Worm (Caenorhabditis elegans): ENCODE measurements around the gene F53C3.6.

- TF ChIP-seq him-1 (tag; optimal IDR thresholded peaks at IDR 0.05) = no peak
- no peak for TF ChIP-seq dao-5 (tag; optimal IDR thresholded peaks at IDR 0.05)
- no peak for TF ChIP-seq W03F9.2 (tag; optimal IDR thresholded peaks at IDR 0.05)
These were observed 18.0 kb upstream of the F53C3.6 start, which contains the start of gene nhr-166 for ce11 chrII:3879945-3880344.

All from whole organism, L4/young adult.